Fruit fly (Drosophila melanogaster) Kc167 (cell line): ENCODE results near the gene Cpr65Av.

Experiments
- Myc ChIP-seq: fragments of >200 bp; optimal IDR thresholded peaks from 2 replicates; lab custom pipeline; 2017; ENCODE audit warnings: missing external identifiers
- Sin3A ChIP-seq: fragments of >200 bp; optimal IDR thresholded peaks from 2 replicates; lab custom pipeline; 2018; ENCODE audit warnings: missing external identifiers
- h ChIP-seq: fragments of >200 bp; optimal IDR thresholded peaks from 3 replicates; lab custom pipeline; 2018; ENCODE audit warnings: missing external identifiers
- psq ChIP-seq: fragments of >200 bp; optimal IDR thresholded peaks from 2 replicates; lab custom pipeline; 2017; ENCODE audit warnings: missing external identifiers

DNA sequence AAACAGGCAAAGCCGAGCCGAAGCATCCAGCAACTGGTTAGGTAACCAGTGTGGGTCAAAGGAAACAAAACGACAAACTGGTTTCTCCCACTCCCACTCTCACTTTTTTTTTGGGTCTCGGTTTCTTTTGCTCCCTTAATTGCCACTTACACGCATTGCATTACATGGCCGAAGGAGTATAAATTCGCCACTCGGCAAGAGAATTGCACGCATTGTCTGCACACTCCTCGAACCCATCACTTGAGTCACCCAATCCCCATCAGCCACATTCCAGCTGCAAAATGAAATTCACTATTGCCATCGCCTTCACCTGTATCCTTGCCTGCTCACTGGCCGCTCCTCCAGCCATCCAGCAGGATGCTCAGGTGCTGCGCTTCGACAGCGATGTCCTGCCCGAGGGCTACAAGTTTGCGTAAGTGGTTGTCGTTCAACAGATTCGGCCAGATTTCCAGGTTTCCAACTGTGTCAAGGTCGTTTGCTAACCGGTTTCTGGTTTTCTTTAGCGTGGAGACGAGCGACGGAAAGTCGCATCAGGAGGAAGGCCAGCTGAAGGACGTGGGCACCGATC is 3.5 kb upstream of the Cpr65Av start, which contains the start of gene Lcp65Ad:
- no peak for TF ChIP-seq psq (lab: Kevin White, UChicago)
- no peak for TF ChIP-seq Sin3A (lab: Kevin White, UChicago)
- TF ChIP-seq Myc (lab: Kevin White, UChicago) = no peak
- TF ChIP-seq h (lab: Kevin White, UChicago) = no peak
